Worm (Caenorhabditis elegans) whole organism, L2 larva: Measurements from ENCODE around the gene sedl-1.

ENCODE experiments used
- F13H6.1 ChIP-seq: sonication (generic microtip); optimal IDR thresholded peaks from 2 replicates; lab custom pipeline; 2016; ENCODE audit warnings: missing genetic modification characterization, missing compliant biosample characterization
- R02D3.7 ChIP-seq: fragments of 150-350 bp; optimal IDR thresholded peaks from 2 replicates; lab custom pipeline; 2014; ENCODE audit warnings: missing biosample characterization, missing genetic modification characterization
- Y55F3AM.14 ChIP-seq: fragments of 200-800 bp; sonication (Bioruptor generic); optimal IDR thresholded peaks from 2 replicates; lab custom pipeline; 2018; ENCODE audit warnings: mild to moderate bottlenecking, missing genetic modification characterization, missing compliant biosample characterization
- ZK546.5 ChIP-seq: sonication (generic microtip); optimal IDR thresholded peaks from 2 replicates; lab custom pipeline; 2017; ENCODE audit warnings: missing biosample characterization, missing genetic modification characterization
- alr-1 ChIP-seq: fragments of 150-350 bp; optimal IDR thresholded peaks from 2 replicates; lab custom pipeline; 2014; ENCODE audit warnings: missing biosample characterization, missing genetic modification characterization
- aly-2 ChIP-seq: fragments of 150-350 bp; optimal IDR thresholded peaks from 2 replicates; lab custom pipeline; 2014; ENCODE audit warnings: missing biosample characterization, missing genetic modification characterization
- ama-1 ChIP-seq: fragments of 150-350 bp; optimal IDR thresholded peaks from 2 replicates; lab custom pipeline; 2018; ENCODE audit warnings: inconsistent platforms
- ceh-16 ChIP-seq: fragments of 150-350 bp; optimal IDR thresholded peaks from 2 replicates; lab custom pipeline; 2014; ENCODE audit warnings: missing biosample characterization, missing genetic modification characterization
- ceh-82 ChIP-seq: fragments of 150-350 bp; optimal IDR thresholded peaks from 2 replicates; lab custom pipeline; 2014; ENCODE audit warnings: missing biosample characterization, missing genetic modification characterization
- crh-2 ChIP-seq: sonication (generic microtip); optimal IDR thresholded peaks from 2 replicates; lab custom pipeline; 2017; ENCODE audit warnings: missing biosample characterization, missing genetic modification characterization
- dmd-4 ChIP-seq: sonication (generic microtip); optimal IDR thresholded peaks from 2 replicates; lab custom pipeline; 2017; ENCODE audit warnings: missing biosample characterization, missing genetic modification characterization
- egl-27 ChIP-seq: sonication (generic microtip); optimal IDR thresholded peaks from 3 replicates; lab custom pipeline; 2017; ENCODE audit warnings: missing biosample characterization, missing genetic modification reagents, missing genetic modification characterization
- elt-3 ChIP-seq: sonication (generic microtip); optimal IDR thresholded peaks from 2 replicates; lab custom pipeline; 2017; ENCODE audit warnings: missing biosample characterization, missing genetic modification characterization
- fos-1 ChIP-seq: fragments of 150-350 bp; optimal IDR thresholded peaks from 2 replicates; lab custom pipeline; 2014; ENCODE audit warnings: missing biosample characterization, missing genetic modification characterization
- lin-11 ChIP-seq: fragments of 150-350 bp; sonication (generic microtip); optimal IDR thresholded peaks from 2 replicates; lab custom pipeline; 2014; ENCODE audit warnings: missing biosample characterization, missing genetic modification characterization, inconsistent platforms, mixed read lengths
- lin-13 ChIP-seq: fragments of 150-350 bp; optimal IDR thresholded peaks from 2 replicates; lab custom pipeline; 2014; ENCODE audit warnings: missing biosample characterization, missing genetic modification reagents, missing genetic modification characterization
- lin-39 ChIP-seq: fragments of 150-350 bp; optimal IDR thresholded peaks from 2 replicates; lab custom pipeline; 2014; ENCODE audit warnings: missing biosample characterization, missing genetic modification reagents, missing genetic modification characterization
- lsy-2 ChIP-seq, 2 experiments: fragments of 150-350 bp in 1 of 2; sonication (generic microtip) in 1 of 2; optimal IDR thresholded peaks; 2 replicates each; lab custom pipeline; 2014 to 2017; ENCODE audit warnings: missing biosample characterization in 2 of 2, missing genetic modification characterization in 2 of 2
- mab-5 ChIP-seq: fragments of 150-350 bp; optimal IDR thresholded peaks from 2 replicates; lab custom pipeline; 2014; ENCODE audit warnings: missing biosample characterization, missing genetic modification characterization
- mbf-1 ChIP-seq: sonication (generic microtip); optimal IDR thresholded peaks from 2 replicates; lab custom pipeline; 2017; ENCODE audit warnings: missing biosample characterization, missing genetic modification characterization
- mdl-1 ChIP-seq, 2 experiments: fragments of 150-350 bp in 1 of 2; sonication (generic microtip) in 1 of 2; optimal IDR thresholded peaks; 2 replicates each; lab custom pipeline; 2017; ENCODE audit warnings: missing biosample characterization in 2 of 2, missing genetic modification characterization in 2 of 2
- nhr-10 ChIP-seq: sonication (generic microtip); optimal IDR thresholded peaks from 2 replicates; lab custom pipeline; 2017; ENCODE audit warnings: missing biosample characterization, missing genetic modification characterization
- nhr-11 ChIP-seq: fragments of 150-350 bp; optimal IDR thresholded peaks from 2 replicates; lab custom pipeline; 2014; ENCODE audit warnings: missing biosample characterization, missing genetic modification characterization
- nhr-129 ChIP-seq: fragments of 150-350 bp; optimal IDR thresholded peaks from 2 replicates; lab custom pipeline; 2014; ENCODE audit warnings: missing biosample characterization, missing genetic modification characterization
- nhr-21 ChIP-seq: fragments of 150-350 bp; optimal IDR thresholded peaks from 2 replicates; lab custom pipeline; 2014; ENCODE audit warnings: missing biosample characterization, missing genetic modification characterization
- nhr-237 ChIP-seq: fragments of 150-350 bp; optimal IDR thresholded peaks from 2 replicates; lab custom pipeline; 2014; ENCODE audit warnings: missing biosample characterization, missing genetic modification characterization
- nhr-6 ChIP-seq: fragments of 150-350 bp; optimal IDR thresholded peaks from 2 replicates; lab custom pipeline; 2014; ENCODE audit warnings: missing biosample characterization, missing genetic modification characterization
- nhr-77 ChIP-seq: fragments of 150-350 bp; optimal IDR thresholded peaks from 2 replicates; lab custom pipeline; 2014; ENCODE audit warnings: missing biosample characterization, missing genetic modification characterization
- peb-1 ChIP-seq: fragments of 150-350 bp; optimal IDR thresholded peaks from 2 replicates; lab custom pipeline; 2014; ENCODE audit warnings: missing biosample characterization, missing genetic modification characterization
- sem-4 ChIP-seq: fragments of 150-350 bp; optimal IDR thresholded peaks from 2 replicates; lab custom pipeline; 2014; ENCODE audit warnings: missing biosample characterization, missing genetic modification reagents, missing genetic modification characterization
- skn-1 ChIP-seq: sonication (generic microtip); optimal IDR thresholded peaks from 2 replicates; lab custom pipeline; 2017; ENCODE audit warnings: missing biosample characterization, missing genetic modification characterization
- sma-3 ChIP-seq: sonication (generic microtip); optimal IDR thresholded peaks from 2 replicates; lab custom pipeline; 2016; ENCODE audit warnings: missing genetic modification reagents, missing genetic modification characterization, missing compliant biosample characterization
- sma-9 ChIP-seq, 2 experiments: fragments of 150-350 bp in 1 of 2; sonication (generic microtip) in 1 of 2; optimal IDR thresholded peaks; 2 replicates each; lab custom pipeline; 2014 to 2016; ENCODE audit warnings: missing genetic modification characterization in 2 of 2, mild to moderate bottlenecking in 1 of 2, missing biosample characterization in 1 of 2, missing compliant biosample characterization in 1 of 2, missing genetic modification reagents in 1 of 2, moderate library complexity in 1 of 2
- snpc-4 ChIP-seq: fragments of 150-350 bp; optimal IDR thresholded peaks from 2 replicates; lab custom pipeline; 2014; ENCODE audit warnings: missing biosample characterization, missing genetic modification characterization
- unc-55 ChIP-seq: fragments of 150-350 bp; sonication (generic microtip); optimal IDR thresholded peaks from 3 replicates; lab custom pipeline; 2014; ENCODE audit warnings: missing biosample characterization, missing genetic modification reagents, missing genetic modification characterization
- unc-62 ChIP-seq: fragments of 150-350 bp; optimal IDR thresholded peaks from 2 replicates; lab custom pipeline; 2014; ENCODE audit warnings: missing biosample characterization, missing genetic modification reagents, missing genetic modification characterization
- zag-1 ChIP-seq: fragments of 150-350 bp; optimal IDR thresholded peaks from 2 replicates; lab custom pipeline; 2014; ENCODE audit warnings: missing biosample characterization, missing genetic modification characterization
- ztf-1 ChIP-seq: fragments of 200-800 bp; sonication (Bioruptor generic); conservative IDR thresholded peaks from 2 replicates; pipeline ENCODE4 v1.3.6; 2022; ENCODE audit warnings: missing genetic modification characterization, missing compliant biosample characterization
- ztf-11 ChIP-seq: sonication (generic microtip); optimal IDR thresholded peaks from 2 replicates; lab custom pipeline; 2017; ENCODE audit warnings: missing biosample characterization, missing genetic modification characterization
- ztf-4 ChIP-seq: fragments of 150-350 bp; optimal IDR thresholded peaks from 2 replicates; lab custom pipeline; 2014; ENCODE audit warnings: missing biosample characterization, missing genetic modification characterization

sedl-1 gene

ce11 chrX:1446593-1447141, 6.6 kb upstream of the sedl-1 start, which contains the start of gene zfp-3 (continued):
- TF ChIP-seq zag-1 (tag; lab: Kevin White, UChicago), result peak; percentile 92
- peak; percentile 86 for TF ChIP-seq lin-13 (GFP tag; lab: Kevin White, UChicago)
- peak; percentile 62 for TF ChIP-seq ama-1 (lab: Kevin White, UChicago)
- peak; percentile 75 for TF ChIP-seq nhr-237 (tag; lab: Kevin White, UChicago)
- peak; percentile 93 for TF ChIP-seq nhr-6 (tag; lab: Kevin White, UChicago)
- peak; percentile 53 for TF ChIP-seq nhr-10 (tag; lab: Kevin White, UChicago)
- TF ChIP-seq nhr-77 (tag; lab: Kevin White, UChicago), result peak; percentile 36
- no peak for TF ChIP-seq ceh-82 (tag; lab: Kevin White, UChicago)
- TF ChIP-seq unc-62 (GFP tag; lab: Kevin White, UChicago), result peak; percentile 48
- peak; percentile 96 for TF ChIP-seq nhr-129
- TF ChIP-seq egl-27 (tag; lab: Kevin White, UChicago), result peak; percentile 94
- peak; percentile 94 for TF ChIP-seq sma-3 (GFP tag; lab: Kevin White, UChicago)
- no peak for TF ChIP-seq dmd-4 (tag; lab: Kevin White, UChicago)
- no peak for TF ChIP-seq elt-3
- TF ChIP-seq R02D3.7 (tag; lab: Kevin White, UChicago), result peak; percentile 12
- peak; percentile 60 for TF ChIP-seq Y55F3AM.14 (GFP tag; lab: Kevin White, UChicago)
- TF ChIP-seq unc-55, result peak; percentile 97
- no peak for TF ChIP-seq mbf-1 (tag; lab: Kevin White, UChicago)
- TF ChIP-seq ceh-16 (tag; lab: Kevin White, UChicago), result peak; percentile 44
- TF ChIP-seq ztf-1 (GFP tag; lab: Robert Waterston, UW), result no peak
- no peak for TF ChIP-seq aly-2 (tag; lab: Kevin White, UChicago)
- TF ChIP-seq lin-39 (tag; lab: Kevin White, UChicago), result peak; percentile 36
- peak; percentile 69 for TF ChIP-seq ZK546.5
- TF ChIP-seq ztf-4 (tag; lab: Kevin White, UChicago), result peak; percentile 93

DNA sequence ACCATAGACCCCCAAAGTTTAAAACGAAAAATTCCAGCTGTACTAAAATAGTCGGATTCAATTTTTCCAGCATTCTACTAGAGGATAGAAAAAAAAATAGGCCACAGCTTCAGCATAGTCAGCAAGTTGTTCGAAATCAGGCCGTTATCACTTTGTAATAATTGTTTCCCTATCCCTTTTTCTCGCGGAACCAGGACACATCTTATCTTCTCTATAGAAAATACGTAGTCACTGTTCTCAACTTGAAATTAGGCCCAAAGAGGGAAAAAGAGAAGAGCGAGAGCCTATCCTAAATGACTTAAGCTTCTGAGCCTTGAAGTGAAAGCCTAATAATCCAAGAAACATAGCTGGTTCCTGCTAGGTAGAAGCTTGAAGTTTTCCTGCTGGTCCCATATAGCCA, 5.6 kb upstream of the sedl-1 start:
- TF ChIP-seq lin-11 (no peak), alr-1 (tag; lab: Kevin White, UChicago) (no peak), nhr-21 (tag; lab: Kevin White, UChicago) (peak; percentile 29), dmd-4 (tag; lab: Kevin White, UChicago) (no peak), fos-1 (tag; lab: Kevin White, UChicago) (no peak), mdl-1 (tag; optimal IDR thresholded peaks at IDR 0.05; lab: Kevin White, UChicago) (no peak), egl-27 (tag; lab: Kevin White, UChicago) (no peak), peb-1 (tag; lab: Kevin White, UChicago) (no peak), ztf-11 (tag; lab: Kevin White, UChicago) (no peak), ZK546.5 (no peak), nhr-11 (tag; lab: Kevin White, UChicago) (no peak), sma-3 (GFP tag; lab: Kevin White, UChicago) (peak; percentile 16), crh-2 (tag; lab: Kevin White, UChicago) (peak; percentile 45), zag-1 (tag; lab: Kevin White, UChicago) (no peak), nhr-10 (tag; lab: Kevin White, UChicago) (no peak), nhr-129 (peak; percentile 14), ama-1 (lab: Kevin White, UChicago) (peak; percentile 64), skn-1 (tag; lab: Kevin White, UChicago) (no peak), mbf-1 (tag; lab: Kevin White, UChicago) (no peak), Y55F3AM.14 (GFP tag; lab: Kevin White, UChicago) (no peak), sma-9 (GFP tag; optimal IDR thresholded peaks at IDR 0.05; lab: Kevin White, UChicago) (peak; percentile 43), sma-9 (tag; optimal IDR thresholded peaks at IDR 0.05; lab: Kevin White, UChicago) (no peak), mab-5 (tag; lab: Kevin White, UChicago) (no peak), F13H6.1 (tag; lab: Kevin White, UChicago) (peak; percentile 4), sem-4 (tag; lab: Kevin White, UChicago) (no peak), unc-62 (GFP tag; lab: Kevin White, UChicago) (no peak), snpc-4 (no peak), ztf-1 (GFP tag; lab: Robert Waterston, UW) (no peak), elt-3 (no peak), nhr-237 (tag; lab: Kevin White, UChicago) (no peak), lsy-2 (tag; optimal IDR thresholded peaks at IDR 0.05; lab: Kevin White, UChicago) (peak in 1 of 2 experiments; percentile 47), ztf-4 (tag; lab: Kevin White, UChicago) (peak; percentile 53), ceh-16 (tag; lab: Kevin White, UChicago) (peak; percentile 8)
